Worm (Caenorhabditis elegans): ENCODE results near the gene tex-2.
A peak's percentile ranks its signal among the peaks of the same experiment; 100 is the strongest.

tex-2 gene

DNA sequence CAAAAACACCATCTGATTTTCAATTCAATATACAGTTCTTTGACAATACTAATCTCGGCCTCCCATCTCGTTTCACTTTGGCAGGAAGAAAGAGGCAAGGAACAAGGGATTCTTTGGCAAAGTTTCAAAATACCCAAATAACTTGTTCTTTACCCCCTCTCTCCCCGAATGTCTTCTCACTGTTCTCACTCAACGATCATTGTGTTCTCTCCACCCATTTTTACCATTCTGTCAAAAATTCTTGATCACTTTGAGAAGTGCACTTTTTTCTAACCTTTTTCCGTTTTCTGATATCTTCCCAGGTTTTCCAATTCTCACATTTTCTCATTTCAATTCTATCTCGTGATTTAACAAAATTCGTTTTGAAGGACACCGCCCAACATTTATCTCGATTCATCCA lies 19.3 kb downstream of the tex-2 start, which contains the start of gene H41C03.1:
Gene H41C03.1 (plus strand): TSS at position 301 of the 400 bp plus-strand sequence.
- no peak for TF ChIP-seq che-1 (tag; optimal IDR thresholded peaks at IDR 0.05)

DNA sequence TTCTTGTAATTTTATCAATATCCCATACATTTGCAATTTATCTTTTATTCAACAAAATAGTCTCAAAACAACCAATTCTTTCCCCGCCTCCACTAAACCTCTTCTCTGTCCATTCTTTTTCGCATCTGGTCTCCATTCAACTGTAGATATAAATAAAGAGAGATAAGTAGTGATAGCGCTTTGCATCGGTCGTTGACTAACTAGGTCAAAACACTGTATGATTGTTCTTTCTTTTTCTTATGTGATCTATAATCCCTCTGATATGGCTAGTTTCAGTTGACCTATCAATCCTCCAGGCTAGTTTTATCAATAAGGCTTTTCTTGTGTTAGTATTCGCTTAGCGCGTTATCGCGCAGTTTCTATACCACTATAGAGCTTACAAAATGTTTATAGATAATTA lies 20.2 kb downstream of the tex-2 start:
- no peak for TF ChIP-seq ceh-19 (GFP tag; optimal IDR thresholded peaks at IDR 0.05)
- no peak for TF ChIP-seq tbx-2 (tag; optimal IDR thresholded peaks at IDR 0.05)
- no peak for TF ChIP-seq fkh-10 (GFP tag; optimal IDR thresholded peaks at IDR 0.05)
- no peak for TF ChIP-seq pha-4 (tag; optimal IDR thresholded peaks at IDR 0.05)
- TF ChIP-seq ceh-14 (tag; optimal IDR thresholded peaks at IDR 0.05), result no peak
- no peak for TF ChIP-seq elt-2 (tag; optimal IDR thresholded peaks at IDR 0.05)

ce11 chrII:5852007-5852406 lies 21.4 kb downstream of the tex-2 start, which contains the start of gene H41C03.2:
Gene H41C03.2 (minus strand): TSS chrII:5852107.
- no peak for TF ChIP-seq hlh-13 (GFP tag; optimal IDR thresholded peaks at IDR 0.05)

DNA sequence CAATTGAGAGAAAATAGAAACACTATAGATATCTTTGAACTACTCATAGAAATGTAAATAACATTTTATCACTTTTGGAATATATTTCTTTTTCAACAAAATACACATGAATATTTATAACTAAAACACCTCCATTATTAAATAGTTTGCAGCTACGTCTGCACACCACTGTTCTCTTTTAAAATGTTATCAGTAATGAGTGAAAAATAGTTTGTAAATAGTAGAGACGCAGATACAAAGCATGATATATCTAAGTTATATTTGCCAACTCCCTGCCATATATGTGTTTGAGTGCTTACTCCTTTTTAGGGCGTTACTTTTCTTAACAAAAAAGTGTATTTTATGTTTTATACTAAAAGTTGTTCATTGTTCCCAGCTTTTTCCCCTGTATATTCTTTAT lies 27.2 kb downstream of the tex-2 start:
- TF ChIP-seq hlh-8 (tag; optimal IDR thresholded peaks at IDR 0.05) (no peak), elt-2 (tag; optimal IDR thresholded peaks at IDR 0.05) (peak; percentile 58)

- TF ChIP-seq fkh-6 (tag; optimal IDR thresholded peaks at IDR 0.05), result no peak
- TF ChIP-seq ceh-45 (GFP tag; IDR thresholded peaks at IDR 0.05), result no peak
- TF ChIP-seq hlh-30 (tag; optimal IDR thresholded peaks at IDR 0.05; ENCODE audit: insufficient read depth), result no peak
- no peak for TF ChIP-seq ref-2 (tag; optimal IDR thresholded peaks at IDR 0.05)
These were observed 28.0 kb downstream of the tex-2 start, which contains the start of the genes ZK1248.17 and H41C03.3 for ce11 chrII:5845441-5845840. Gene ZK1248.17 (minus strand): TSS chrII:5845541. Gene H41C03.3 (plus strand): TSS chrII:5845777.

- TF ChIP-seq hlh-6 (tag; optimal IDR thresholded peaks at IDR 0.05) (peak; percentile 65), pqm-1 (tag; optimal IDR thresholded peaks at IDR 0.05) (peak; percentile 95), ceh-9 (tag; optimal IDR thresholded peaks at IDR 0.05) (no peak), hlh-8 (tag; optimal IDR thresholded peaks at IDR 0.05) (peak; percentile 76), unc-55 (GFP tag; optimal IDR thresholded peaks at IDR 0.05) (peak; percentile 79), pros-1 (tag; optimal IDR thresholded peaks at IDR 0.05) (peak; percentile 87), ceh-34 (tag; optimal IDR thresholded peaks at IDR 0.05) (peak; percentile 92), rnt-1 (tag; optimal IDR thresholded peaks at IDR 0.05) (peak; percentile 86), ceh-48 (tag; optimal IDR thresholded peaks at IDR 0.05) (peak; percentile 41), gmeb-2 (tag; optimal IDR thresholded peaks at IDR 0.05) (peak; percentile 55), Y22D7AL.16 (tag; optimal IDR thresholded peaks at IDR 0.05) (peak; percentile 57), ztf-16 (tag; optimal IDR thresholded peaks at IDR 0.05) (peak; percentile 83), ets-4 (tag; optimal IDR thresholded peaks at IDR 0.05) (peak; percentile 85), pha-2 (tag; optimal IDR thresholded peaks at IDR 0.05) (peak; percentile 82), ceh-19 (GFP tag; optimal IDR thresholded peaks at IDR 0.05) (peak; percentile 89), mec-3 (tag; optimal IDR thresholded peaks at IDR 0.05; ENCODE audit: borderline replicate concordance) (peak; percentile 59), syd-9 (tag; optimal IDR thresholded peaks at IDR 0.05) (peak; percentile 85), dmd-4 (tag; optimal IDR thresholded peaks at IDR 0.05; ENCODE audit: borderline replicate concordance) (peak; percentile 66), ceh-22 (tag; optimal IDR thresholded peaks at IDR 0.05) (peak; percentile 65), madf-2 (tag; optimal IDR thresholded peaks at IDR 0.05) (peak; percentile 81), elt-2 (tag; optimal IDR thresholded peaks at IDR 0.05) (peak; percentile 99), ceh-6 (GFP tag; optimal IDR thresholded peaks at IDR 0.05) (peak; percentile 53), sdc-2 (tag; optimal IDR thresholded peaks at IDR 0.05) (peak; percentile 74), sox-4 (tag; optimal IDR thresholded peaks at IDR 0.05) (peak; percentile 81), unc-3 (GFP tag; conservative IDR thresholded peaks at IDR 0.05) (peak; percentile 53; the same call in 1 of the 2 replicates), unc-3 (tag; optimal IDR thresholded peaks at IDR 0.05) (peak; percentile 85), zip-5 (tag; optimal IDR thresholded peaks at IDR 0.05) (peak; percentile 32), ceh-2 (tag; optimal IDR thresholded peaks at IDR 0.05) (peak; percentile 82), ceh-45 (GFP tag; IDR thresholded peaks at IDR 0.05) (no peak), ttx-3 (tag; optimal IDR thresholded peaks at IDR 0.05) (peak; percentile 70), ceh-18 (tag; optimal IDR thresholded peaks at IDR 0.05) (peak; percentile 99), hlh-15 (tag; optimal IDR thresholded peaks at IDR 0.05) (peak; percentile 65), nhr-11 (tag; optimal IDR thresholded peaks at IDR 0.05) (peak; percentile 58), T23F11.4 (GFP tag; optimal IDR thresholded peaks at IDR 0.05) (peak; percentile 87)
These were observed 28.7 kb downstream of the tex-2 start for ce11 chrII:5844694-5845129.
